Fruit fly (Drosophila melanogaster): Measurements from ENCODE around the gene Saysd1.
A peak's percentile ranks its signal among the peaks of the same experiment; 100 is the strongest.

Gene Saysd1

dm6 chr3R:25178521-25178920 lies 36.5 kb downstream of the Saysd1 start (continued):
- TF ChIP-seq Rfx (GFP tag; IDR thresholded peaks at IDR 0.05): no peak
- TF ChIP-seq CG15696 (tag; optimal IDR thresholded peaks at IDR 0.05): peak; percentile 87
- no peak for TF ChIP-seq HLHmδ (GFP tag; optimal IDR thresholded peaks at IDR 0.05)
- peak; percentile 49; the same call in 1 of the 2 replicates for TF ChIP-seq ro (GFP tag; IDR thresholded peaks at IDR 0.05)
- TF ChIP-seq bab2 (GFP tag; optimal IDR thresholded peaks at IDR 0.05): no peak
- 0 out of 2 replicates have a peak, but pooled peaks have one; percentile 16 for TF ChIP-seq seq (GFP tag; IDR thresholded peaks at IDR 0.05)
- no peak for TF ChIP-seq pfk (GFP tag; optimal IDR thresholded peaks at IDR 0.05)
- TF ChIP-seq sisA (GFP tag; IDR thresholded peaks at IDR 0.05): peak; percentile 75
- TF ChIP-seq CG31388 (GFP tag; optimal IDR thresholded peaks at IDR 0.05): no peak
- no peak for TF ChIP-seq zen2 (GFP tag; IDR thresholded peaks at IDR 0.05; ENCODE audit: partially characterized antibody)
- no peak for TF ChIP-seq sima (GFP tag; optimal IDR thresholded peaks at IDR 0.05)
- no peak for TF ChIP-seq Adf1 (GFP tag; IDR thresholded peaks at IDR 0.05)
- peak; percentile 31 for TF ChIP-seq Asciz (GFP tag; optimal IDR thresholded peaks at IDR 0.05)
- peak; percentile 5 for TF ChIP-seq Six4 (GFP tag; optimal IDR thresholded peaks at IDR 0.05)
- peak; percentile 56; the same call in 2 of the 3 replicates for TF ChIP-seq CG17361 (GFP tag; IDR thresholded peaks at IDR 0.05)
- no peak for TF ChIP-seq salm (tag; optimal IDR thresholded peaks at IDR 0.05)
- no peak for TF ChIP-seq ato (GFP tag; IDR thresholded peaks at IDR 0.05; ENCODE audit: partially characterized antibody)
- peak; percentile 49 for TF ChIP-seq CG10979 (tag; optimal IDR thresholded peaks at IDR 0.05)
- TF ChIP-seq Dp (GFP tag; optimal IDR thresholded peaks at IDR 0.05): no peak
- no peak for TF ChIP-seq Dip2 (GFP tag; IDR thresholded peaks at IDR 0.05)
- no peak for TF ChIP-seq YL-1 (GFP tag; optimal IDR thresholded peaks at IDR 0.05)
- peak; percentile 83 for TF ChIP-seq chm (GFP tag; IDR thresholded peaks at IDR 0.05)
- TF ChIP-seq CG4854 (GFP tag; optimal IDR thresholded peaks at IDR 0.05): no peak
- TF ChIP-seq eyg (GFP tag; optimal IDR thresholded peaks at IDR 0.05): no peak
- TF ChIP-seq CG17612 (GFP tag; IDR thresholded peaks at IDR 0.05): 0 out of 2 replicates have a peak, but pooled peaks have one; percentile 16
- TF ChIP-seq vvl (GFP tag; IDR thresholded peaks at IDR 0.05): 0 out of 2 replicates have a peak, but pooled peaks have one; percentile 26
- TF ChIP-seq rib (GFP tag; IDR thresholded peaks at IDR 0.05): no peak
- no peak for TF ChIP-seq CG13624 (GFP tag; optimal IDR thresholded peaks at IDR 0.05)
- TF ChIP-seq CG11696 (GFP tag; IDR thresholded peaks at IDR 0.05): peak; percentile 61
- peak; percentile 67 for TF ChIP-seq CG15601 (tag; optimal IDR thresholded peaks at IDR 0.05)
- TF ChIP-seq Deaf1 (tag; optimal IDR thresholded peaks at IDR 0.05): no peak
- peak; percentile 51 for TF ChIP-seq zen (tag; optimal IDR thresholded peaks at IDR 0.05)
- peak; percentile 46 for TF ChIP-seq CG3065 (GFP tag; optimal IDR thresholded peaks at IDR 0.05)
- TF ChIP-seq luna (GFP tag; optimal IDR thresholded peaks at IDR 0.05): no peak
- no peak for TF ChIP-seq HmgD (GFP tag; optimal IDR thresholded peaks at IDR 0.05)
- TF ChIP-seq gcm (GFP tag; optimal IDR thresholded peaks at IDR 0.05): peak; percentile 38
- TF ChIP-seq CG18262 (tag; optimal IDR thresholded peaks at IDR 0.05): peak; percentile 80
- no peak for TF ChIP-seq CG10431 (GFP tag; optimal IDR thresholded peaks at IDR 0.05)
- peak; percentile 75 for TF ChIP-seq CG7839 (tag; optimal IDR thresholded peaks at IDR 0.05)
- TF ChIP-seq Nf-YB (GFP tag; optimal IDR thresholded peaks at IDR 0.05): peak; percentile 38
- TF ChIP-seq sug (tag; optimal IDR thresholded peaks at IDR 0.05): no peak
- no peak for TF ChIP-seq Nf-YC (tag; optimal IDR thresholded peaks at IDR 0.05)
- peak; percentile 25 for TF ChIP-seq psq (GFP tag; optimal IDR thresholded peaks at IDR 0.05)
- no peak for TF ChIP-seq Ets97D (GFP tag; optimal IDR thresholded peaks at IDR 0.05)
- peak; percentile 75 for TF ChIP-seq CG17829 (tag; optimal IDR thresholded peaks at IDR 0.05)
- peak; percentile 27 for TF ChIP-seq CG18619 (GFP tag; optimal IDR thresholded peaks at IDR 0.05)
- TF ChIP-seq CG15011 (GFP tag; optimal IDR thresholded peaks at IDR 0.05): no peak
- peak; percentile 11 for TF ChIP-seq CG2875 (GFP tag; optimal IDR thresholded peaks at IDR 0.05)
- TF ChIP-seq Trl (optimal IDR thresholded peaks at IDR 0.05): no peak
- TF ChIP-seq Trl (GFP tag; optimal IDR thresholded peaks at IDR 0.05): no peak
- peak; percentile 89 for TF ChIP-seq otp (GFP tag; IDR thresholded peaks at IDR 0.05)
- TF ChIP-seq PHDP (tag; optimal IDR thresholded peaks at IDR 0.05): peak; percentile 61

Data from whole organism, embryonic.